Worm (Caenorhabditis elegans) whole organism, L4 larva: ENCODE measurements around the gene K11H3.2.

Experiments used
- ama-1 ChIP-seq: fragments of 150-350 bp; optimal IDR thresholded peaks from 2 replicates; lab custom pipeline; 2014; ENCODE audit warnings: inconsistent platforms, mixed read lengths
- ceh-20 ChIP-seq: fragments of 200-800 bp; sonication (Bioruptor generic); IDR thresholded peaks from 2 replicates; pipeline ENCODE4 v1.3.6; 2022; ENCODE audit warnings: missing genetic modification reagents, missing genetic modification characterization, missing compliant biosample characterization
- ctbp-1 ChIP-seq: fragments of 200-800 bp; sonication (Bioruptor generic); IDR thresholded peaks from 2 replicates; pipeline ENCODE4 v1.3.6; 2022; ENCODE audit warnings: missing genetic modification reagents, missing genetic modification characterization, missing compliant biosample characterization
- egl-27 ChIP-seq: sonication (generic microtip); optimal IDR thresholded peaks from 3 replicates; lab custom pipeline; 2017; ENCODE audit warnings: missing biosample characterization, missing genetic modification reagents, missing genetic modification characterization
- egl-43 ChIP-seq: fragments of 200-800 bp; sonication (Bioruptor generic); IDR thresholded peaks from 2 replicates; pipeline ENCODE4 v1.3.6; 2022; ENCODE audit warnings: missing genetic modification reagents, missing genetic modification characterization, missing compliant biosample characterization
- nhr-102 ChIP-seq: sonication (generic microtip); optimal IDR thresholded peaks from 2 replicates; lab custom pipeline; 2016; ENCODE audit warnings: mild to moderate bottlenecking, missing genetic modification characterization, moderate library complexity, missing compliant biosample characterization
- nhr-11 ChIP-seq: fragments of 150-350 bp; optimal IDR thresholded peaks from 2 replicates; lab custom pipeline; 2014; ENCODE audit warnings: missing biosample characterization, missing genetic modification characterization
- nhr-28 ChIP-seq: fragments of 150-350 bp; optimal IDR thresholded peaks from 2 replicates; lab custom pipeline; 2014; ENCODE audit warnings: missing biosample characterization, missing genetic modification characterization
- pha-4 ChIP-seq, 2 experiments: fragments of 150-350 bp in 1 of 2; fragments of 200-800 bp in 1 of 2; sonication (Bioruptor generic) in 1 of 2; IDR thresholded peaks in 1 of 2; optimal IDR thresholded peaks in 1 of 2; 2 replicates each; pipeline versions ENCODE4 v1.3.6 to Lab custom; 2014 to 2022; ENCODE audit warnings: missing genetic modification characterization in 2 of 2, missing genetic modification reagents in 2 of 2, missing biosample characterization in 1 of 2, missing compliant biosample characterization in 1 of 2
- snpc-4 ChIP-seq: fragments of 150-350 bp; optimal IDR thresholded peaks from 2 replicates; lab custom pipeline; 2014; ENCODE audit warnings: missing biosample characterization, missing genetic modification characterization
- unc-62 ChIP-seq, 3 experiments: fragments of 150-350 bp in 1 of 3; sonication (generic microtip); optimal IDR thresholded peaks in 2 of 3; peaks in 1 of 3; 1 replicate in 1 of 3; 2 replicates in 2 of 3; lab custom pipeline; 2014 to 2017; ENCODE audit warnings: missing biosample characterization in 3 of 3, missing genetic modification characterization in 3 of 3, missing genetic modification reagents in 3 of 3, missing genotype in 1 of 3

DNA sequence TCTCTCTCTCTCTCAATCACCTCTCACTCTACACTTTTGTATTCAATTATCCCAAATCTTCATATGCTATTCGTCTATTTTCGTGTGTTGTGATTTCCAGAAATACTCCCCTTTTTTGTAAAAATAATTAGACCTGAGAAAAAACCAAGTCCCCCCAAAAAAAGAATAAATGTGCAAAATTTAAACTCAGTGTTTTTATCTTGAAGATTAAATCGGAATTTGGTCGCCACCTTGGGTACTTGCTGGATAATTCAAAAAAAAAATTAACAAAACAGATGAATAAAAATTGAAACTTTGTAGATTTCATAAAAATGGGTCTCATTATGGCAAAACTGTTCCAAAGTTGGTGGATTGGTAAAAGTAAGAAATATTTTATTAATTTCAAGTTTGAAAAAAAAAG is 23.3 kb upstream of the K11H3.2 start, which contains the start of gene arl-5:
- TF ChIP-seq ama-1 (lab: Kevin White, UChicago) (no peak), nhr-102 (no peak), snpc-4 (no peak), nhr-28 (tag; lab: Kevin White, UChicago) (no peak), egl-27 (tag; lab: Kevin White, UChicago) (no peak), ctbp-1 (no peak), nhr-11 (tag; lab: Kevin White, UChicago) (no peak), egl-43 (no peak), ceh-20 (GFP tag; lab: Robert Waterston, UW) (no peak), pha-4 (GFP tag; IDR thresholded peaks at IDR 0.05; lab: Robert Waterston, UW) (no peak), pha-4 (tag; optimal IDR thresholded peaks at IDR 0.05; lab: Kevin White, UChicago) (no peak), unc-62 (GFP tag; optimal IDR thresholded peaks at IDR 0.05 in 1 of 2; lab: Kevin White, UChicago) (no peak), unc-62 (tag; optimal IDR thresholded peaks at IDR 0.05; lab: Kevin White, UChicago) (no peak)
